Worm (Caenorhabditis elegans) whole organism, young adult: Measurements from ENCODE around the gene Y17D7B.4.
"Not testable (repeated sequence)": the region's sequence is repeated elsewhere in the genome, so short reads cannot be mapped to it uniquely, and the experiment has no call there.

Experiments used
- B0019.2 ChIP-seq: fragments of 200-800 bp; sonication (Bioruptor generic); conservative IDR thresholded peaks from 2 replicates; pipeline ENCODE4 v1.3.6; 2022; ENCODE audit warnings: missing genetic modification reagents, missing genetic modification characterization, missing compliant biosample characterization
- C06A6.2 ChIP-seq: fragments of 200-800 bp; sonication (Bioruptor generic); conservative IDR thresholded peaks from 2 replicates; pipeline ENCODE4 v1.3.6; 2022; ENCODE audit warnings: missing genetic modification characterization, missing compliant biosample characterization
- F23B12.7 ChIP-seq: sonication (generic microtip); optimal IDR thresholded peaks from 2 replicates; lab custom pipeline; 2017; ENCODE audit warnings: missing genetic modification characterization, mild to moderate bottlenecking, missing compliant biosample characterization, antibody characterized with exemption, moderate library complexity; ENCODE audit not compliant: insufficient read depth
- F33H1.4 ChIP-seq: fragments of 200-800 bp; sonication (Bioruptor generic); IDR thresholded peaks from 2 replicates; pipeline ENCODE4 v1.3.6; 2022; ENCODE audit warnings: missing genetic modification reagents, missing genetic modification characterization, missing compliant biosample characterization
- F39B2.1 ChIP-seq: fragments of 200-800 bp; sonication (Bioruptor generic); IDR thresholded peaks from 2 replicates; pipeline ENCODE4 v1.3.6; 2022; ENCODE audit warnings: missing genetic modification reagents, missing genetic modification characterization, missing compliant biosample characterization
- F49E8.2 ChIP-seq: sonication (generic microtip); optimal IDR thresholded peaks from 3 replicates; lab custom pipeline; 2017; ENCODE audit warnings: missing genetic modification characterization, mild to moderate bottlenecking, missing compliant biosample characterization, antibody characterized with exemption, moderate library complexity; ENCODE audit not compliant: insufficient read depth
- F52B5.7 ChIP-seq: sonication (generic microtip); optimal IDR thresholded peaks from 2 replicates; lab custom pipeline; 2016; ENCODE audit warnings: mild to moderate bottlenecking, missing genetic modification characterization, missing compliant biosample characterization
- F55B11.4 ChIP-seq: sonication (generic microtip); optimal IDR thresholded peaks from 2 replicates; lab custom pipeline; 2016; ENCODE audit warnings: missing compliant biosample characterization, missing genetic modification characterization, borderline replicate concordance; ENCODE audit not compliant: insufficient read depth
- F57A8.1 ChIP-seq: fragments of 200-800 bp; sonication (Bioruptor generic); optimal IDR thresholded peaks from 2 replicates; lab custom pipeline; 2018; ENCODE audit warnings: mild to moderate bottlenecking, missing genetic modification characterization, moderate library complexity, missing compliant biosample characterization
- K12H6.12 ChIP-seq: fragments of 200-800 bp; sonication (Bioruptor generic); optimal IDR thresholded peaks from 2 replicates; lab custom pipeline; 2018; ENCODE audit warnings: mild to moderate bottlenecking, missing genetic modification characterization, missing compliant biosample characterization
- Y79H2A.3 ChIP-seq: fragments of 200-800 bp; sonication (Bioruptor generic); conservative IDR thresholded peaks from 2 replicates; pipeline ENCODE4 v1.3.6; 2022; ENCODE audit warnings: missing genetic modification reagents, missing genetic modification characterization, missing compliant biosample characterization
- Y95B8A.8 ChIP-seq: fragments of 200-800 bp; sonication (Bioruptor generic); IDR thresholded peaks from 2 replicates; pipeline ENCODE4 v1.3.6; 2022; ENCODE audit warnings: missing genetic modification reagents, missing genetic modification characterization, missing compliant biosample characterization
- athp-1 ChIP-seq: sonication (generic microtip); optimal IDR thresholded peaks from 2 replicates; lab custom pipeline; 2017; ENCODE audit warnings: mild to moderate bottlenecking, missing genetic modification characterization, missing compliant biosample characterization
- attf-6 ChIP-seq: fragments of 200-800 bp; sonication (Bioruptor generic); IDR thresholded peaks from 2 replicates; pipeline ENCODE4 v1.3.6; 2022; ENCODE audit warnings: missing genetic modification reagents, missing genetic modification characterization, missing compliant biosample characterization
- ceh-58 ChIP-seq: fragments of 200-800 bp; sonication (Bioruptor generic); IDR thresholded peaks from 2 replicates; pipeline ENCODE4 v1.3.6; 2022; ENCODE audit warnings: missing genetic modification characterization, missing compliant biosample characterization
- die-1 ChIP-seq: sonication (generic microtip); optimal IDR thresholded peaks from 2 replicates; lab custom pipeline; 2016; ENCODE audit warnings: missing genotype, mild to moderate bottlenecking, missing genetic modification characterization, missing compliant biosample characterization
- egl-18 ChIP-seq: fragments of 200-800 bp; sonication (Bioruptor generic); IDR thresholded peaks from 2 replicates; pipeline ENCODE4 v1.3.6; 2022; ENCODE audit warnings: missing genetic modification reagents, missing genetic modification characterization, missing compliant biosample characterization
- ets-4 ChIP-seq: fragments of 200-800 bp; sonication (Bioruptor generic); optimal IDR thresholded peaks from 2 replicates; lab custom pipeline; 2018; ENCODE audit warnings: mild to moderate bottlenecking, missing genetic modification characterization, missing compliant biosample characterization
- him-1 ChIP-seq: sonication (generic microtip); optimal IDR thresholded peaks from 2 replicates; lab custom pipeline; 2016; ENCODE audit warnings: missing genotype, missing genetic modification reagents, missing genetic modification characterization, missing compliant biosample characterization
- hlh-12 ChIP-seq: sonication (generic microtip); optimal IDR thresholded peaks from 2 replicates; lab custom pipeline; 2016; ENCODE audit warnings: missing genetic modification characterization, missing compliant biosample characterization
- hlh-26 ChIP-seq: fragments of 200-800 bp; sonication (Bioruptor generic); conservative IDR thresholded peaks from 2 replicates; pipeline ENCODE4 v1.3.6; 2022; ENCODE audit warnings: missing genetic modification reagents, missing genetic modification characterization, missing compliant biosample characterization
- hmg-20 ChIP-seq: fragments of 200-800 bp; sonication (Bioruptor generic); IDR thresholded peaks from 2 replicates; pipeline ENCODE4 v1.3.6; 2022; ENCODE audit warnings: missing genetic modification reagents, missing genetic modification characterization, missing compliant biosample characterization
- hsf-1 ChIP-seq: fragments of 200-800 bp; sonication (Bioruptor generic); IDR thresholded peaks from 2 replicates; pipeline ENCODE4 v1.3.6; 2022; ENCODE audit warnings: missing genetic modification reagents, missing genetic modification characterization, missing compliant biosample characterization
- lag-1 ChIP-seq: fragments of 200-800 bp; sonication (Bioruptor generic); IDR thresholded peaks from 2 replicates; pipeline ENCODE4 v1.3.6; 2022; ENCODE audit warnings: missing genetic modification reagents, missing genetic modification characterization, missing compliant biosample characterization
- lin-35 ChIP-seq, 3 experiments: fragments of 150-350 bp in 2 of 3; sonication (generic microtip) in 1 of 3; optimal IDR thresholded peaks; 2 replicates each; lab custom pipeline; 2014 to 2018; ENCODE audit warnings: missing biosample characterization in 3 of 3, missing genetic modification characterization in 3 of 3, missing genetic modification reagents in 3 of 3
- lin-40 ChIP-seq: sonication (generic microtip); optimal IDR thresholded peaks from 2 replicates; lab custom pipeline; 2016; ENCODE audit warnings: missing genetic modification characterization, mild to moderate bottlenecking, missing compliant biosample characterization, missing genotype, missing genetic modification reagents
- lir-1 ChIP-seq: fragments of 200-800 bp; sonication (Bioruptor generic); conservative IDR thresholded peaks from 2 replicates; pipeline ENCODE4 v1.3.6; 2022; ENCODE audit warnings: missing genetic modification reagents, missing genetic modification characterization, missing compliant biosample characterization
- madf-10 ChIP-seq: sonication (generic microtip); optimal IDR thresholded peaks from 2 replicates; lab custom pipeline; 2016; ENCODE audit warnings: mild to moderate bottlenecking, missing genetic modification characterization, missing compliant biosample characterization
- madf-3 ChIP-seq: fragments of 200-800 bp; sonication (Bioruptor generic); IDR thresholded peaks from 2 replicates; pipeline ENCODE4 v1.3.6; 2022; ENCODE audit warnings: missing genetic modification reagents, missing genetic modification characterization, missing compliant biosample characterization
- madf-6 ChIP-seq: fragments of 200-800 bp; sonication (Bioruptor generic); IDR thresholded peaks from 2 replicates; pipeline ENCODE4 v1.3.6; 2022; ENCODE audit warnings: missing genetic modification reagents, missing genetic modification characterization, missing compliant biosample characterization
- madf-8 ChIP-seq: fragments of 200-800 bp; sonication (Bioruptor generic); conservative IDR thresholded peaks from 2 replicates; pipeline ENCODE4 v1.3.6; 2022; ENCODE audit warnings: missing genetic modification reagents, missing genetic modification characterization, missing compliant biosample characterization
- mxl-1 ChIP-seq: sonication (generic microtip); optimal IDR thresholded peaks from 2 replicates; lab custom pipeline; 2016; ENCODE audit warnings: missing genetic modification characterization, missing compliant biosample characterization
- nfya-2 ChIP-seq: fragments of 200-800 bp; sonication (Bioruptor generic); IDR thresholded peaks from 2 replicates; pipeline ENCODE4 v1.3.6; 2022; ENCODE audit warnings: missing genetic modification reagents, missing genetic modification characterization, missing compliant biosample characterization
- nhr-90 ChIP-seq: sonication (generic microtip); optimal IDR thresholded peaks from 2 replicates; lab custom pipeline; 2016; ENCODE audit warnings: missing genotype, mild to moderate bottlenecking, missing genetic modification characterization, missing compliant biosample characterization
- pbrm-1 ChIP-seq: fragments of 200-800 bp; sonication (Bioruptor generic); IDR thresholded peaks from 2 replicates; pipeline ENCODE4 v1.3.6; 2022; ENCODE audit warnings: missing genetic modification reagents, missing genetic modification characterization, missing compliant biosample characterization
- rcor-1 ChIP-seq: fragments of 200-800 bp; sonication (Bioruptor generic); IDR thresholded peaks from 2 replicates; pipeline ENCODE4 v1.3.6; 2022; ENCODE audit warnings: missing genetic modification reagents, missing genetic modification characterization, missing compliant biosample characterization
- sea-2 ChIP-seq: fragments of 200-800 bp; sonication (Bioruptor generic); IDR thresholded peaks from 2 replicates; pipeline ENCODE4 v1.3.6; 2022; ENCODE audit warnings: missing genetic modification characterization, missing compliant biosample characterization
- snpc-1.1 ChIP-seq: sonication (generic microtip); optimal IDR thresholded peaks from 2 replicates; lab custom pipeline; 2017; ENCODE audit warnings: missing genetic modification characterization, mild to moderate bottlenecking, missing compliant biosample characterization, antibody characterized with exemption, moderate library complexity, missing genotype, missing genetic modification reagents; ENCODE audit not compliant: insufficient read depth
- snpc-1.3 ChIP-seq: sonication (generic microtip); optimal IDR thresholded peaks from 2 replicates; lab custom pipeline; 2017; ENCODE audit warnings: missing genetic modification characterization, mild to moderate bottlenecking, missing compliant biosample characterization, antibody characterized with exemption, moderate library complexity, missing genotype, missing genetic modification reagents; ENCODE audit not compliant: insufficient read depth
- tbx-9 ChIP-seq: sonication (generic microtip); optimal IDR thresholded peaks from 2 replicates; lab custom pipeline; 2016; ENCODE audit warnings: borderline replicate concordance, missing genetic modification characterization, inconsistent platforms, missing compliant biosample characterization
- unc-62 ChIP-seq: fragments of 150-350 bp; optimal IDR thresholded peaks from 2 replicates; lab custom pipeline; 2014; ENCODE audit warnings: missing biosample characterization, missing genetic modification reagents, missing genetic modification characterization
- ztf-18 ChIP-seq: sonication (generic microtip); optimal IDR thresholded peaks from 2 replicates; lab custom pipeline; 2016; ENCODE audit warnings: missing genotype, mild to moderate bottlenecking, missing genetic modification characterization, missing compliant biosample characterization
- ztf-26 ChIP-seq: sonication (generic microtip); optimal IDR thresholded peaks from 2 replicates; lab custom pipeline; 2017; ENCODE audit warnings: missing genetic modification characterization, missing compliant biosample characterization
- ztf-28 ChIP-seq: fragments of 200-800 bp; sonication (Bioruptor generic); IDR thresholded peaks from 2 replicates; pipeline ENCODE4 v1.3.6; 2022; ENCODE audit warnings: missing genetic modification reagents, missing genetic modification characterization, missing compliant biosample characterization

The Y17D7B.4 gene

DNA sequence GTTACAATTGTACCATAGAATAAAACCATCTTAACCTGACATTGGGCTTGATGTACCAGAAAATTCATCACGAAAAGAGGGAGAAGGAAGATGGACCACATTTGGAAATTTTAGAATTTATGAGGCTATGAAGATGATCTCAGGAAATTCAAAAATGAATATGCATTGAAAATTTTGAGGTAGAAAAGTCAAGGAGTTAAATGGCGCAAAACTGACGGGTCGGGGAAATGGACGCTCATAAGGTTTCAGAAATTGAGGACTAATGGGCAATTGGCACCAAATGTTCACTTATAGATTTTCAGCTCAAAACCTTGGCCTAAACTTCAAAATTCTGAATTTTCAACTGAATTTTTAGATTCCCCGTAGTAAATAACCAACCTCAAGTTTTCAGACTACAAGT, 5.9 kb downstream of the Y17D7B.4 start, which contains the start of gene clec-255:
Gene clec-255, minus strand, starts transcription at position 101 of the 400 bp plus-strand sequence.
- no peak for TF ChIP-seq ceh-58
- no peak for TF ChIP-seq hmg-20 (GFP tag; lab: Robert Waterston, UW)
- TF ChIP-seq F55B11.4 (tag; lab: Kevin White, UChicago) = no peak
- no peak for TF ChIP-seq lag-1 (GFP tag; lab: Robert Waterston, UW)
- TF ChIP-seq snpc-1.1 (tag; lab: Kevin White, UChicago) = no peak
- no peak for TF ChIP-seq pbrm-1 (GFP tag; lab: Robert Waterston, UW)
- no peak for TF ChIP-seq madf-6
- no peak for TF ChIP-seq die-1 (tag; lab: Kevin White, UChicago)
- no peak for TF ChIP-seq athp-1 (tag; lab: Kevin White, UChicago)
- no peak for TF ChIP-seq ztf-26 (tag; lab: Kevin White, UChicago)
- TF ChIP-seq C06A6.2 (GFP tag; lab: Robert Waterston, UW) = no peak
- TF ChIP-seq F57A8.1 = no peak
- no peak for TF ChIP-seq Y95B8A.8
- no peak for TF ChIP-seq sea-2 (GFP tag; lab: Robert Waterston, UW)
- TF ChIP-seq nhr-90 (tag; lab: Kevin White, UChicago) = no peak
- no peak for TF ChIP-seq lir-1 (GFP tag; lab: Robert Waterston, UW)
- no peak for TF ChIP-seq Y79H2A.3 (GFP tag; lab: Robert Waterston, UW)
- TF ChIP-seq madf-8 (GFP tag; lab: Robert Waterston, UW) = no peak
- TF ChIP-seq, all 124 proteins: peak for 0

DNA sequence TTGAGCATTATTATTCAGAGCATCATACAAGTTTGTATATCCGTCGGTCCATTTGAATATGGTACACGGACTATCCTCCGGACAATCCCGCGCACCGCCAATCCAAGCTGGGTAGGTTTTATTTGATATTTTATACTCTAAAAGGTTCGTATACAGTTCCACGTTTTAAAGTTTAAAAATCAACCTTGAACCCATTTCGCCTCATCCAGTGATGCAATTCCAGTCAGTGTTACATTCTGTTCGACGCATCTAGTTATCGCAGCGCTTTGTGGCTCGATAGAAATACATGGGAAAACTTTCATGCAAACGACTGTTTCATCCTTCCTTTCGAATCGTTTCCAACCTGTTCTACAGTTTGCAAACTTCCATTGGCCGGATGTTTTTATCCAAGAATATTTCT, 6.6 kb downstream of the Y17D7B.4 start:
- no peak for TF ChIP-seq snpc-1.1 (tag; lab: Kevin White, UChicago)
- TF ChIP-seq lin-35 (GFP tag; optimal IDR thresholded peaks at IDR 0.05; lab: Kevin White, UChicago) = no peak
- no peak for TF ChIP-seq hlh-12 (tag; lab: Kevin White, UChicago)
- no peak for TF ChIP-seq snpc-1.3 (tag; lab: Kevin White, UChicago)
- no peak for TF ChIP-seq F23B12.7 (tag; lab: Kevin White, UChicago)
- no peak for TF ChIP-seq F33H1.4 (GFP tag; lab: Robert Waterston, UW)
- TF ChIP-seq ets-4 (GFP tag; lab: Kevin White, UChicago) = no peak
- no peak for TF ChIP-seq ceh-58
- TF ChIP-seq nfya-2 (GFP tag; lab: Robert Waterston, UW) = no peak
- no peak for TF ChIP-seq ztf-18 (tag; lab: Kevin White, UChicago)
- no peak for TF ChIP-seq hsf-1
- no peak for TF ChIP-seq him-1 (tag; lab: Kevin White, UChicago)
- TF ChIP-seq B0019.2 (GFP tag; lab: Robert Waterston, UW) = no peak

DNA sequence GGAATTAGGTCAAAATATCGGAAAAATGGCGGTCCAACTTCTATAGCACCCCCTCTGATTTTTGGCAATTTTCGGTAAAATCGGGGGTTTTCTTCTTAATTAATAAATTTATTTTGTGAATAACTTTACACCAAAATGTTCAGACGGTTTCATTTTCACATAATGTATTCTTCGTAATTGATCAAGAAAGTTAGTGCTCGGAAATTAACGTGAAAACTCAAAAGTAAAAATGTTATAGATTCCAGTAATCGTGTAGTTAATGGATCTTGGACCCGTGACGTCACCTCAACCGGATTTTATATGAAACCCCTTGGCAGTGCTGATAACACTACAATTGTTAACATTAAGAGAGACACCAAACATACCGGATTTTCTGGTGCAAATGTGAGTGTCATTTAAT, 14.4 kb downstream of the Y17D7B.4 start, which contains the start of gene F11D11.22:
Gene F11D11.22, plus strand, starts transcription at position 301 of the 400 bp plus-strand sequence.
- not testable (repeated sequence) for TF ChIP-seq F49E8.2 (tag; lab: Kevin White, UChicago); ztf-28; F39B2.1 (GFP tag; lab: Robert Waterston, UW)

DNA sequence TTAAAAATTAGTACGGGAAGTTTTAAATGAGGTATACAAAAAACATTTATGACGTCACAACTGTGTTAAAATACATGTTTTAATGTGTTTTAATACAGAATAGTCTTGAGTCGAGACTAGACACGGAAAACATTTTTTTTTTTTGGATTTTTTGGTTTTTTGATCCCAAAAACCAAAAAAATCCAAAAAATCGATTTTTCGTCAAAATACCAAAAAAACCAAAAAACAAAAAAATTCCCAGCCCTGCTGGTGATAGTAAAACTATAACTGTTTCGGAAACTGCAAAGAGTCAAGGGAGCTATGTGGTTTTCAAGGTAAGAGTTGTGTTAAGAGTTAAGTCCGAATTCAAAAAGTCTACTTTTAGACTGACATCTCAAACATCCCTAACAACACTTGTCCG, 15.4 kb downstream of the Y17D7B.4 start, which contains the start of gene F11D11.4:
Gene F11D11.4, plus strand, starts transcription at position 301 of the 400 bp plus-strand sequence.
- TF ChIP-seq madf-6 (no peak), pbrm-1 (GFP tag; lab: Robert Waterston, UW) (no peak), K12H6.12 (tag; lab: Kevin White, UChicago) (no peak), tbx-9 (tag; lab: Kevin White, UChicago) (no peak), rcor-1 (GFP tag; lab: Robert Waterston, UW) (no peak), madf-10 (no peak), mxl-1 (tag; lab: Kevin White, UChicago) (no peak), egl-18 (GFP tag; lab: Robert Waterston, UW) (no peak), hlh-26 (GFP tag; lab: Robert Waterston, UW) (no peak), madf-3 (GFP tag; lab: Robert Waterston, UW) (no peak), F52B5.7 (tag; lab: Kevin White, UChicago) (no peak), lin-40 (tag; lab: Kevin White, UChicago) (no peak), attf-6 (GFP tag; lab: Robert Waterston, UW) (no peak), lin-35 (GFP tag; optimal IDR thresholded peaks at IDR 0.05; lab: Kevin White, UChicago) (no peak), unc-62 (no peak), snpc-1.3 (tag; lab: Kevin White, UChicago) (no peak)
